Worm (Caenorhabditis elegans) whole organism, young adult: Measurements from ENCODE around the gene srh-89.

ENCODE experiments used
- B0035.1 ChIP-seq: sonication (generic microtip); optimal IDR thresholded peaks from 2 replicates; lab custom pipeline; 2016; ENCODE audit warnings: missing genetic modification characterization, mild to moderate bottlenecking, missing compliant biosample characterization, missing genotype, missing genetic modification reagents
- ama-1 ChIP-seq, 3 experiments: fragments of 150-350 bp in 1 of 3; sonication (generic microtip) in 2 of 3; optimal IDR thresholded peaks; 2 replicates each; lab custom pipeline; 2014 to 2018; ENCODE audit warnings: missing biosample characterization in 2 of 3, missing genetic modification characterization in 2 of 3, missing genetic modification reagents in 2 of 3
- ceh-27 ChIP-seq: fragments of 200-800 bp; sonication (Bioruptor generic); optimal IDR thresholded peaks from 2 replicates; lab custom pipeline; 2018; ENCODE audit warnings: mild to moderate bottlenecking, missing genetic modification characterization, moderate library complexity, missing compliant biosample characterization
- dpl-1 ChIP-seq: fragments of 150-350 bp; optimal IDR thresholded peaks from 2 replicates; lab custom pipeline; 2014; ENCODE audit warnings: missing biosample characterization, missing genetic modification reagents, missing genetic modification characterization
- ets-4 ChIP-seq: fragments of 200-800 bp; sonication (Bioruptor generic); optimal IDR thresholded peaks from 2 replicates; lab custom pipeline; 2018; ENCODE audit warnings: mild to moderate bottlenecking, missing genetic modification characterization, missing compliant biosample characterization
- lsy-27 ChIP-seq: sonication (generic microtip); optimal IDR thresholded peaks from 2 replicates; lab custom pipeline; 2017; ENCODE audit warnings: missing genetic modification characterization, mild to moderate bottlenecking, missing compliant biosample characterization, antibody characterized with exemption, missing genotype, borderline replicate concordance; ENCODE audit not compliant: insufficient read depth
- mes-4 ChIP-seq: sonication (generic microtip); optimal IDR thresholded peaks from 2 replicates; lab custom pipeline; 2016; ENCODE audit warnings: missing genotype, missing genetic modification characterization, missing compliant biosample characterization
- nfya-2 ChIP-seq: fragments of 200-800 bp; sonication (Bioruptor generic); IDR thresholded peaks from 2 replicates; pipeline ENCODE4 v1.3.6; 2022; ENCODE audit warnings: missing genetic modification reagents, missing genetic modification characterization, missing compliant biosample characterization
- pha-4 ChIP-seq: fragments of 150-350 bp; sonication (generic microtip); optimal IDR thresholded peaks from 2 replicates; lab custom pipeline; 2014; ENCODE audit warnings: missing biosample characterization, missing genetic modification reagents, missing genetic modification characterization
- ztf-3 ChIP-seq: fragments of 200-800 bp; sonication (Bioruptor generic); optimal IDR thresholded peaks from 2 replicates; lab custom pipeline; 2018; ENCODE audit warnings: mild to moderate bottlenecking, missing genetic modification characterization, missing compliant biosample characterization

DNA sequence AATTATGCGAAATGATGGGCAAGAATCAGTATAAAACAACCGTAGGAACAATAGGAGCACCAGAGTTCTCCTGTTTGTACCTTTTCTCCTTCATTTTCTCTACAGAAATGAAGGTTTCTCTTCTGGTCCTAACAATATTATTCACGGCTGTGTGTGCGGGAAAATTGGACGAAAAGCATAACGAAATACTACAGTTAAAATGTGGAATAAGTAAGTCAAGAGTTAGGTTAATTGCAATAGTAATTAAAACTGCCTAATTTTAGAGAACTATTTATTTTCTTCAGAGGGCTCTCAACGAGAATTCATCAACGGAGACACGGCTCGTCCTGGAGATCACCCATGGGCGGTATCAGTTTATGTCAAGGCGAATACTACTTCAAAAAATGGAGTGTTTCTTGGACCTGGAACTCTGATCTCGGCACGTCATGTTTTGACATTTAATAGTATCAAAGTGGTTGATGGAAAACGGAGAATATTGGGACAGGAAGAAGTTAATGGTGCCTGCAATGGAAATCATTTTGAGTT, 15.2 kb downstream of the srh-89 start, which contains the start of gene try-12:
- TF ChIP-seq ama-1 (optimal IDR thresholded peaks at IDR 0.05; lab: Kevin White, UChicago), result no peak
- no peak for TF ChIP-seq ama-1 (GFP tag; optimal IDR thresholded peaks at IDR 0.05; lab: Kevin White, UChicago)
- no peak for TF ChIP-seq ceh-27 (GFP tag; lab: Kevin White, UChicago)
- TF ChIP-seq pha-4 (tag; lab: Kevin White, UChicago), result no peak
- TF ChIP-seq lsy-27 (tag; lab: Kevin White, UChicago), result no peak
- no peak for TF ChIP-seq nfya-2
- TF ChIP-seq dpl-1, result no peak
- no peak for TF ChIP-seq mes-4
- TF ChIP-seq ztf-3, result no peak
- no peak for TF ChIP-seq B0035.1 (tag; lab: Kevin White, UChicago)
- TF ChIP-seq ets-4 (GFP tag; lab: Kevin White, UChicago), result no peak
